Fruit fly (Drosophila melanogaster): ENCODE data around the gene CG34367.

The CG34367 gene

dm6 chr2L:10331066-10331847 lies 22.4 kb downstream of the CG34367 start, which contains the start of the genes Schip1 and Cox10:
TSS of gene Schip1 (minus strand) at chr2L:10331116.
TSS of gene Cox10 (plus strand) at chr2L:10331471.
- no peak for TF ChIP-seq noc (tag; optimal IDR thresholded peaks at IDR 0.05)

DNA sequence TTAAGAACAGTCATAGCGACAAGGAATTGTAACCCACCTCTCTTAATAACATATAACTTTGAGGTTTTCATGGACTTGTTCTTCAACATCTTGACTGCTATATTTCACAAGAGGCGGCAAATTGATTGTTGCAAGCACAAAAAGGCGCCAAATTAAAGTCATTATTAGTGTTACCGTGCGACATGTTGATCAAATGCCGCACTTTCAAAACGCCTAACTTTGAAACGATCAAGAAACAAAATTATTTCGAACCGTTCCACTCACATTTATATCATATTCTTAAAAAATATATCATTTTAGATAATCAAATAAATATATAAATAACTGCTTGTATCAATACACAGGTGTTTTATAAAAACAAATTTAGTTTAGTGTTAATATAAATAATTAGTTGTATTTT lies 25.9 kb downstream of the CG34367 start, which contains the start of gene RnrL:
Gene RnrL, minus strand, starts transcription at position 154 of the 400 bp plus-strand sequence.
- TF ChIP-seq noc (tag; optimal IDR thresholded peaks at IDR 0.05), result no peak

DNA sequence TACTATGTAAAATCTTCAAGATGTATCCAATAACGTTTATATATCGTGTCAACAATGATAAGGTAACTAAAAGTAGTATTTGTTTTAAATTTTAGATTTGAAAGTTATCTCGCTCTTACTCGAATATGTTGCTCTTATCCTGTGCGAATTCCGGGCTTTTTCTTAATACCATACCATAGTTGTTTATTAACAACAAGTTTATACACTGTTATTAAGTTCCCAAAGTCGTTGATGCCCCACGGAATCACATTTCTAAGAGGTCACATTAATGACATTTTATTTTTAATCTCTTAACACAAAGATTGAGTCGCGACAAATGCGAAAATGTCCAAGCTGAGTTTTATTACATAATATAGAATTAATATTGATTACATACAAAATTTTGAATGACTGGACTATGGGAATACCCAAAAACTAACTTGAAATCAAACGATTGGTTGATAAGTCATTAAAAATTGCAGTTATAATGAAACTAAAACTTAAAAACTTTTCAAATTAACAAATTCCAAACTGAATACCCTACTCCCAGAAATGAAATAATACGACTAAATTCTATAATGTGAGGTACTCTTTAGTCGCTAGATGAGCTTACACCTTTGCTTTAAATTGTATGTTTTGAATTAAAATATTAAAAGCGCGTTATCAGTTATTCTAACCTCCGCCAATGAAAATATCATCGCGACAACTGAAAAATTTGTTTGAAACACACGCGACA lies 30.8 kb downstream of the CG34367 start, which contains the start of gene CG5381:
Gene CG5381, minus strand, starts transcription at position 330 of the 715 bp plus-strand sequence.
- peak; percentile 62 for TF ChIP-seq noc (tag; optimal IDR thresholded peaks at IDR 0.05)

DNA sequence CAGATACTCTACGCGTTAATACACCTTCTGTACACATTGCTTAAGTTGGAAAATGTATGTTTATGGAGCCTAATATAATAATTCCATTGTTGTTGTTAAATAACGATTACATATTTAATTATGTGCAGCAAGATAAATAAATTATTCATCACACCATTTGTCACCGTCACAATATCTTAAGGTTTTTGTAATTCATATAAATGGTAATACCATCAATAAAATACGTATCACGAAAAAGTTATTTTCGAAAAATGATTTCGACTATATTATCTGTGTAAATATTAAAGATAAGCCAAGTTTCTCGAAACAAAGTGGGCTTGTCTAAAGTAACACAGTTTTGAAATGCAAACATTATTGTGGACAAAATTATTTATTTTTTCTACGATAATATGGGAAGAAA lies 31.5 kb downstream of the CG34367 start, which contains the start of gene CG4995:
Gene CG4995, plus strand, starts transcription at position 301 of the 400 bp plus-strand sequence.
- no peak for TF ChIP-seq noc (tag; optimal IDR thresholded peaks at IDR 0.05)

- TF ChIP-seq noc (tag; optimal IDR thresholded peaks at IDR 0.05), result peak; percentile 35
Measured at dm6 chr2L:10321612-10322011, 32.1 kb downstream of the CG34367 start.

DNA sequence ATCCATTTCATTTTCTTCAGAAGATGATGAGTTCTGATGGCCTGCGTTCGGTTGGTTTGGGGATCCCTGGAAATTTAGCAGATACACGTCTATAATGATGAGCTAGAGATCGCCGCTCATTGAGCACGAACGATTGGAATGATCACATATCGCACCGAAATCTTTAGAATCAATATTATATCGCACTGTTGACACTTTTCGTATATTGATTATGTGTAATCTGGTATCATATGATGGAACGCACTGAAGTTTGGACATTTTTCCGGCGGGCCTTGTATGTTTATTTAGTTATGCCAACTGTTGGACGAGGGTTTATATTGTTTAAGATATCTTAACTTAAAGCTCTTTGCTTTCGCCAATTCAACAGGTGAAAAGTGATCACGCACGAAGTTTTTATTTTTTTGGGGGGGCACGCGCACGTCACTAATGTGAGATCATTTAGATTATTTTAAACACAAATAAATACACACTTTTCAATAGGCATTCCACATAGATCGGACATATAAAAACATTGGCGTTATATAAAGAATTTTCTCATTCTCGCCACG lies 32.6 kb downstream of the CG34367 start:
- no peak for TF ChIP-seq noc (tag; optimal IDR thresholded peaks at IDR 0.05)

DNA sequence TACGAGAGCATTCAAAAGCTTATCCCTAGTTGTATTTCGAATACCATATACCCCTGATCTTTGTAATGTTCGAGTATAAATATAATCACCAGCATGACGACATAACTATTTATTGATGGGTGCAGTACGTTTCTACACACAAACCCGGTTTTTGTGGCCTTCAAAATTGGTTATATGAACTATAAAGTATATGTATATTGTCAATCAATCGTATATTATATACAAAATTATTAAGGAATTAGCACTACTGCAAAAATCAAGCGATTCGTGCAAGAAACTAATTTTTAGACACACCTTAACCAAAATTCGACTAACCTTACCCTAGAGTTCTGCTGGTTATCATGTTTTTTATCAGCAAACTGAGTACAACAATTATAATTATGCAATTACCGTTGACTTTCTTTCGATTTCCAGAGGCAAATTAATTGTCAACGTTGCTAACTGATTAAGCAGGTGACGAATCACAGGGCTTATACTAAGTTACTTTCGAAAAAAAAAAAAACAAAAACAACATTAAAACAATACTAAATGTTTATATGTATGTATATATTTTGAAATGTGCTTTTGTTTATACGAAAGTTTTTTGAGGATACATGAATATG lies 33.4 kb downstream of the CG34367 start:
- peak; percentile 23 for TF ChIP-seq noc (tag; optimal IDR thresholded peaks at IDR 0.05)

DNA sequence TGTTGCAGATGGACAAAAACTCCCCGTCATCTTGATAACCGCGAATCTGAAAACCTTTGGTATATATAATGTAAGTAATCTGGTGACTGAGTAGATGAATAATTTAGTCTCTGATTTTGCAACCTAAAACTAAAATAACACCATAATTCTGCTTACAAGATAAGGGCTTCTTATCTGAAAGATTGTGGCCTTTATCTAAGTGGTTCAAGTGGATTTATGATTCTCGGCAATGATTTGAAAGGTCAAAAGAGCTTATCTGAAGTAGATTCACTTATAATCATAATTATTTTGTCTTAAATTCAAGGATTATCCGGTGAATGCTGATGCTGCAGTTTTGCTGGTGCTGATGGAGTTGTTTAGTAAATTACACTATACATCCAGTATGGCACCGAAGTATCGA lies 37.8 kb downstream of the CG34367 start:
- no peak for TF ChIP-seq noc (tag; optimal IDR thresholded peaks at IDR 0.05)

- no peak for TF ChIP-seq noc (tag; optimal IDR thresholded peaks at IDR 0.05)
Measured at dm6 chr2L:10314327-10315210, 39.1 kb downstream of the CG34367 start, which contains the start of the genes Usp14 and CG4972. TSS of gene Usp14 (minus strand) at chr2L:10314396. TSS of gene CG4972 (plus strand) at chr2L:10314792.

dm6 chr2L:10311822-10312221 lies 41.9 kb downstream of the CG34367 start:
- TF ChIP-seq noc (tag; optimal IDR thresholded peaks at IDR 0.05), result no peak

dm6 chr2L:10310614-10311382 lies 42.9 kb downstream of the CG34367 start, which contains the start of gene Cdk5alpha:
TSS of gene Cdk5alpha (minus strand) at chr2L:10310956.
- no peak for TF ChIP-seq noc (tag; optimal IDR thresholded peaks at IDR 0.05)

- peak; percentile 59 for TF ChIP-seq noc (tag; optimal IDR thresholded peaks at IDR 0.05)
Measured at dm6 chr2L:10306518-10307260, 47.0 kb downstream of the CG34367 start, which contains the start of the genes CG5390 and CG4968. TSS of gene CG5390 (minus strand) at chr2L:10306594. TSS of gene CG4968 (plus strand) at chr2L:10306922.

DNA sequence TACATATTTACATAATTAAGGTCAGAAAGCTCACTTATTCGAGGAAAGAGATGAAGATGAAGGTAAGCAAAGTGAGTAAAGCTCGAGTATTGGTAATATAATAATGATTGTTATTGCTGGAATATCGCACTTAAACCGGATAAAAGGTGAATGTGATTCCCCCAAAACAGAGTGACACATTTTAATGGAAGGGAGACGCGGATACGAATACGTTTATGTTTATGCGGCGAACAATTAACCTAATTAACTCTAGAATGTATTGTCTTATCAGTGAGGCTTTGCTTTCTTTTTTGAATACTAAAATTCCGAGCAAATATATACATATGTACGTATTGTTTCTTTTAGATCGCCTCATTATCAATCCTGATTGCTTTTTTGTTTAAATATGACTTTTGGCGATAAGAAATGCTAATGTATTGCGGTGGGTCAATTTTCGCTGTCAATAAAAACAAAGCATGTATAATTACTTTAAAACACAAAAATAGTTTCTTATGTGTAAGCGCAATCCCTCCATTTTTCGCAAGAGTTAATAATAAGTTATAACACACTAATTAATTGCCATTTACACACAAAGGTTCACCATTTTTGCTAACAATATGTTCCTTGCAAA lies 48.1 kb downstream of the CG34367 start:
- peak; percentile 64 for TF ChIP-seq noc (tag; optimal IDR thresholded peaks at IDR 0.05)
